Worm (Caenorhabditis elegans) whole organism, midembryonic: ENCODE results near the gene T04B2.3.

Experiments
- T22C8.4 ChIP-seq: fragments of 200-800 bp; sonication (Bioruptor generic); IDR thresholded peaks from 2 replicates; pipeline ENCODE4 v1.3.6; 2022; ENCODE audit warnings: missing genetic modification characterization, missing compliant biosample characterization
- cog-1 ChIP-seq: sonication (generic microtip); optimal IDR thresholded peaks from 2 replicates; lab custom pipeline; 2016; ENCODE audit warnings: missing genetic modification characterization, missing compliant biosample characterization
- flt-1 ChIP-seq: fragments of 200-800 bp; sonication (Bioruptor generic); IDR thresholded peaks from 2 replicates; pipeline ENCODE4 v1.3.6; 2022; ENCODE audit warnings: missing genetic modification characterization, missing compliant biosample characterization
- klf-2 ChIP-seq: fragments of 200-800 bp; sonication (Bioruptor generic); conservative IDR thresholded peaks from 2 replicates; pipeline ENCODE4 v1.3.6; 2022; ENCODE audit warnings: missing genetic modification reagents, missing genetic modification characterization, missing compliant biosample characterization
- med-1 ChIP-seq: sonication (generic microtip); optimal IDR thresholded peaks from 2 replicates; lab custom pipeline; 2017; ENCODE audit warnings: missing genetic modification characterization, mild to moderate bottlenecking, missing compliant biosample characterization, antibody characterized with exemption, missing genetic modification reagents; ENCODE audit not compliant: insufficient read depth
- ref-1 ChIP-seq: fragments of 200-800 bp; sonication (Bioruptor generic); conservative IDR thresholded peaks from 2 replicates; pipeline ENCODE4 v1.3.6; 2022; ENCODE audit warnings: missing genetic modification reagents, missing genetic modification characterization, missing compliant biosample characterization
- tab-1 ChIP-seq: fragments of 200-800 bp; sonication (Bioruptor generic); IDR thresholded peaks from 2 replicates; pipeline ENCODE4 v1.3.6; 2022; ENCODE audit warnings: missing genetic modification characterization, missing compliant biosample characterization
- ztf-29 ChIP-seq: fragments of 200-800 bp; sonication (Bioruptor generic); IDR thresholded peaks from 2 replicates; pipeline ENCODE4 v1.3.6; 2022; ENCODE audit warnings: missing genetic modification reagents, missing genetic modification characterization, missing compliant biosample characterization

DNA sequence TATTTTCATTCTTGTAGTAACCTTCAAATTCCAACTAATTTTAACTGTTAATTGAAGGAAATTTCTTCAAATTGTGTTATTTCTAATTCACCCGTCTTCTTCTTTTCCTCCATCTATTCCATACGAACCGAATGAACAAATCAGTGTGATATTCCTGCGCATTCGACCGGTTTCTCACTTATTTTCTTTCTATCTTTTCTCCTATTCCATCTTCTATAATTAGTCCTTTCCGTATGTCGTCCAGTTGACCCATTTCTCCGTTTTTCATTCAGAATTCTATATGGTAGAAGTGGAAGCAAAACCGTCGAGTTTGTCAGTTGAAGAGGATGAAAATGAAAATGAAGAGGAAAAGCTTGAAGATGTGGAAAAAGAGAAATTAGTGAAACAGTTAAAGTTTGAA, 37.7 kb upstream of the T04B2.3 start, which contains the start of gene magu-4:
- TF ChIP-seq med-1 (GFP tag; lab: Kevin White, UChicago) (no peak), T22C8.4 (no peak), tab-1 (GFP tag; lab: Robert Waterston, UW) (no peak), flt-1 (no peak), ztf-29 (GFP tag; lab: Robert Waterston, UW) (no peak), ref-1 (GFP tag; lab: Robert Waterston, UW) (no peak), klf-2 (GFP tag; lab: Robert Waterston, UW) (no peak), cog-1 (tag; lab: Kevin White, UChicago) (no peak)
